Worm (Caenorhabditis elegans) whole organism, young adult: ENCODE measurements around the gene F38A5.8.
A peak's percentile ranks its signal among the peaks of the same experiment; 100 is the strongest.

Experiments
- C06A6.2 ChIP-seq: fragments of 200-800 bp; sonication (Bioruptor generic); conservative IDR thresholded peaks from 2 replicates; pipeline ENCODE4 v1.3.6; 2022; ENCODE audit warnings: missing genetic modification characterization, missing compliant biosample characterization
- C17E4.6 ChIP-seq: fragments of 200-800 bp; sonication (Bioruptor generic); IDR thresholded peaks from 2 replicates; pipeline ENCODE4 v1.3.6; 2022; ENCODE audit warnings: missing genetic modification reagents, missing genetic modification characterization, missing compliant biosample characterization
- F22D6.2 ChIP-seq: sonication (generic microtip); optimal IDR thresholded peaks from 2 replicates; lab custom pipeline; 2016; ENCODE audit warnings: mild to moderate bottlenecking, missing genetic modification characterization, missing compliant biosample characterization
- F33H1.4 ChIP-seq: fragments of 200-800 bp; sonication (Bioruptor generic); IDR thresholded peaks from 2 replicates; pipeline ENCODE4 v1.3.6; 2022; ENCODE audit warnings: missing genetic modification reagents, missing genetic modification characterization, missing compliant biosample characterization
- F52B5.7 ChIP-seq: sonication (generic microtip); optimal IDR thresholded peaks from 2 replicates; lab custom pipeline; 2016; ENCODE audit warnings: mild to moderate bottlenecking, missing genetic modification characterization, missing compliant biosample characterization
- F55B11.4 ChIP-seq: sonication (generic microtip); optimal IDR thresholded peaks from 2 replicates; lab custom pipeline; 2016; ENCODE audit warnings: missing compliant biosample characterization, missing genetic modification characterization, borderline replicate concordance; ENCODE audit not compliant: insufficient read depth
- T07F8.4 ChIP-seq: sonication (generic microtip); optimal IDR thresholded peaks from 2 replicates; lab custom pipeline; 2016; ENCODE audit warnings: mild to moderate bottlenecking, missing genetic modification characterization, moderate library complexity, missing compliant biosample characterization
- Y53F4B.3 ChIP-seq: fragments of 200-800 bp; sonication (Bioruptor generic); IDR thresholded peaks from 2 replicates; pipeline ENCODE4 v1.3.6; 2022; ENCODE audit warnings: missing genetic modification reagents, missing genetic modification characterization, missing compliant biosample characterization
- Y53G8AR.9 ChIP-seq: fragments of 200-800 bp; sonication (Bioruptor generic); conservative IDR thresholded peaks from 2 replicates; pipeline ENCODE4 v1.3.6; 2022; ENCODE audit warnings: missing genetic modification reagents, missing genetic modification characterization, missing compliant biosample characterization
- ZK185.1 ChIP-seq: sonication (generic microtip); optimal IDR thresholded peaks from 2 replicates; lab custom pipeline; 2016; ENCODE audit warnings: mild to moderate bottlenecking, missing genetic modification characterization, missing compliant biosample characterization; ENCODE audit not compliant: poor library complexity, severe bottlenecking
- aptf-2 ChIP-seq: fragments of 200-800 bp; sonication (Bioruptor generic); conservative IDR thresholded peaks from 2 replicates; pipeline ENCODE4 v1.3.6; 2022; ENCODE audit warnings: missing genetic modification reagents, missing genetic modification characterization, missing compliant biosample characterization
- atf-7 ChIP-seq: sonication (generic microtip); optimal IDR thresholded peaks from 2 replicates; lab custom pipeline; 2017; ENCODE audit warnings: mild to moderate bottlenecking, missing genetic modification characterization, missing compliant biosample characterization
- attf-6 ChIP-seq: fragments of 200-800 bp; sonication (Bioruptor generic); IDR thresholded peaks from 2 replicates; pipeline ENCODE4 v1.3.6; 2022; ENCODE audit warnings: missing genetic modification reagents, missing genetic modification characterization, missing compliant biosample characterization
- bed-2 ChIP-seq: fragments of 200-800 bp; sonication (Bioruptor generic); IDR thresholded peaks from 2 replicates; pipeline ENCODE4 v1.3.6; 2022; ENCODE audit warnings: missing genetic modification reagents, missing genetic modification characterization, missing compliant biosample characterization
- ceh-100 ChIP-seq: fragments of 200-800 bp; sonication (Bioruptor generic); IDR thresholded peaks from 2 replicates; pipeline ENCODE4 v1.3.6; 2022; ENCODE audit warnings: missing genetic modification reagents, missing genetic modification characterization, missing compliant biosample characterization
- chd-7 ChIP-seq: sonication (generic microtip); optimal IDR thresholded peaks from 2 replicates; lab custom pipeline; 2016; ENCODE audit warnings: mild to moderate bottlenecking, missing genetic modification characterization, moderate library complexity, missing compliant biosample characterization
- egl-18 ChIP-seq: fragments of 200-800 bp; sonication (Bioruptor generic); IDR thresholded peaks from 2 replicates; pipeline ENCODE4 v1.3.6; 2022; ENCODE audit warnings: missing genetic modification reagents, missing genetic modification characterization, missing compliant biosample characterization
- egl-44 ChIP-seq: fragments of 200-800 bp; sonication (Bioruptor generic); IDR thresholded peaks from 2 replicates; pipeline ENCODE4 v1.3.6; 2022; ENCODE audit warnings: missing genetic modification reagents, missing genetic modification characterization, missing compliant biosample characterization
- ekl-4 ChIP-seq: fragments of 200-800 bp; sonication (Bioruptor generic); IDR thresholded peaks from 2 replicates; pipeline ENCODE4 v1.3.6; 2022; ENCODE audit warnings: missing genetic modification reagents, missing genetic modification characterization, missing compliant biosample characterization
- gei-17 ChIP-seq: fragments of 200-800 bp; sonication (Bioruptor generic); optimal IDR thresholded peaks from 2 replicates; lab custom pipeline; 2018; ENCODE audit warnings: mild to moderate bottlenecking, missing genetic modification characterization, missing compliant biosample characterization
- him-1 ChIP-seq: sonication (generic microtip); optimal IDR thresholded peaks from 2 replicates; lab custom pipeline; 2016; ENCODE audit warnings: missing genotype, missing genetic modification reagents, missing genetic modification characterization, missing compliant biosample characterization
- hlh-26 ChIP-seq: fragments of 200-800 bp; sonication (Bioruptor generic); conservative IDR thresholded peaks from 2 replicates; pipeline ENCODE4 v1.3.6; 2022; ENCODE audit warnings: missing genetic modification reagents, missing genetic modification characterization, missing compliant biosample characterization
- hrde-1 ChIP-seq: sonication (generic microtip); optimal IDR thresholded peaks from 2 replicates; lab custom pipeline; 2016; ENCODE audit warnings: missing genetic modification characterization, mild to moderate bottlenecking, missing compliant biosample characterization, moderate library complexity, missing genotype, missing genetic modification reagents, borderline replicate concordance
- hsf-1 ChIP-seq: fragments of 200-800 bp; sonication (Bioruptor generic); IDR thresholded peaks from 2 replicates; pipeline ENCODE4 v1.3.6; 2022; ENCODE audit warnings: missing genetic modification reagents, missing genetic modification characterization, missing compliant biosample characterization
- lag-1 ChIP-seq: fragments of 200-800 bp; sonication (Bioruptor generic); IDR thresholded peaks from 2 replicates; pipeline ENCODE4 v1.3.6; 2022; ENCODE audit warnings: missing genetic modification reagents, missing genetic modification characterization, missing compliant biosample characterization
- let-607 ChIP-seq, 2 experiments: fragments of 200-800 bp in 1 of 2; sonication (Bioruptor generic) in 1 of 2; sonication (generic microtip) in 1 of 2; optimal IDR thresholded peaks; 2 replicates each; lab custom pipeline; 2016 to 2018; ENCODE audit warnings: mild to moderate bottlenecking in 2 of 2, missing compliant biosample characterization in 2 of 2, missing genetic modification characterization in 2 of 2, moderate library complexity in 2 of 2, missing genotype in 1 of 2
- madf-10 ChIP-seq: sonication (generic microtip); optimal IDR thresholded peaks from 2 replicates; lab custom pipeline; 2016; ENCODE audit warnings: mild to moderate bottlenecking, missing genetic modification characterization, missing compliant biosample characterization
- mel-28 ChIP-seq: sonication (generic microtip); optimal IDR thresholded peaks from 2 replicates; lab custom pipeline; 2016; ENCODE audit warnings: borderline replicate concordance, mild to moderate bottlenecking, missing genetic modification characterization, missing compliant biosample characterization
- nfya-1 ChIP-seq: sonication (generic microtip); optimal IDR thresholded peaks from 2 replicates; lab custom pipeline; 2017; ENCODE audit warnings: antibody characterized with exemption, missing compliant biosample characterization, missing genetic modification characterization, borderline replicate concordance; ENCODE audit not compliant: insufficient read depth
- nhr-120 ChIP-seq: fragments of 200-800 bp; sonication (Bioruptor generic); IDR thresholded peaks from 2 replicates; pipeline ENCODE4 v1.3.6; 2022; ENCODE audit warnings: missing genetic modification characterization, missing compliant biosample characterization
- nhr-27 ChIP-seq: fragments of 200-800 bp; sonication (Bioruptor generic); optimal IDR thresholded peaks from 2 replicates; lab custom pipeline; 2018; ENCODE audit warnings: mild to moderate bottlenecking, missing genetic modification characterization, moderate library complexity, missing compliant biosample characterization
- nhr-90 ChIP-seq: sonication (generic microtip); optimal IDR thresholded peaks from 2 replicates; lab custom pipeline; 2016; ENCODE audit warnings: missing genotype, mild to moderate bottlenecking, missing genetic modification characterization, missing compliant biosample characterization
- pbrm-1 ChIP-seq: fragments of 200-800 bp; sonication (Bioruptor generic); IDR thresholded peaks from 2 replicates; pipeline ENCODE4 v1.3.6; 2022; ENCODE audit warnings: missing genetic modification reagents, missing genetic modification characterization, missing compliant biosample characterization
- rec-8 ChIP-seq, 2 experiments: sonication (generic microtip); optimal IDR thresholded peaks; 2 replicates each; lab custom pipeline; 2016; ENCODE audit warnings: mild to moderate bottlenecking in 2 of 2, missing genetic modification characterization in 2 of 2, missing genetic modification reagents in 2 of 2, missing genotype in 2 of 2, missing biosample characterization in 1 of 2, missing compliant biosample characterization in 1 of 2, moderate library complexity in 1 of 2
- repo-1 ChIP-seq: sonication (generic microtip); optimal IDR thresholded peaks from 2 replicates; lab custom pipeline; 2017; ENCODE audit warnings: mild to moderate bottlenecking, missing genetic modification characterization, missing compliant biosample characterization
- sea-2 ChIP-seq: fragments of 200-800 bp; sonication (Bioruptor generic); IDR thresholded peaks from 2 replicates; pipeline ENCODE4 v1.3.6; 2022; ENCODE audit warnings: missing genetic modification characterization, missing compliant biosample characterization
- snpc-4 ChIP-seq, 5 experiments: fragments of 150-350 bp in 1 of 5; sonication (generic microtip) in 4 of 5; optimal IDR thresholded peaks; 2 replicates each; lab custom pipeline; 2014 to 2018; ENCODE audit warnings: missing genetic modification characterization in 5 of 5, missing biosample characterization in 3 of 5, antibody characterized with exemption in 2 of 5, mild to moderate bottlenecking in 2 of 5, missing compliant biosample characterization in 2 of 5, missing genotype in 2 of 5, moderate library complexity in 2 of 5, missing genetic modification reagents in 1 of 5
- sptf-2 ChIP-seq: fragments of 200-800 bp; sonication (Bioruptor generic); optimal IDR thresholded peaks from 2 replicates; lab custom pipeline; 2018; ENCODE audit warnings: mild to moderate bottlenecking, missing genetic modification characterization, missing compliant biosample characterization
- tbp1 ChIP-seq: fragments of 200-800 bp; sonication (Bioruptor generic); optimal IDR thresholded peaks from 2 replicates; lab custom pipeline; 2018; ENCODE audit warnings: mild to moderate bottlenecking, missing genetic modification characterization, missing compliant biosample characterization
- tlf-1 ChIP-seq: fragments of 200-800 bp; sonication (Bioruptor generic); optimal IDR thresholded peaks from 2 replicates; lab custom pipeline; 2018; ENCODE audit warnings: mild to moderate bottlenecking, missing genetic modification characterization, missing compliant biosample characterization
- unc-130 ChIP-seq: sonication (generic microtip); optimal IDR thresholded peaks from 2 replicates; lab custom pipeline; 2016; ENCODE audit warnings: missing genetic modification reagents, missing genetic modification characterization, missing compliant biosample characterization
- xnd-1 ChIP-seq: sonication (generic microtip); optimal IDR thresholded peaks from 2 replicates; lab custom pipeline; 2016; ENCODE audit warnings: missing genotype, missing genetic modification reagents, missing genetic modification characterization, missing compliant biosample characterization
- zfh-2 ChIP-seq: fragments of 200-800 bp; sonication (Bioruptor generic); conservative IDR thresholded peaks from 2 replicates; pipeline ENCODE4 v1.3.6; 2022; ENCODE audit warnings: missing genetic modification reagents, missing genetic modification characterization, missing compliant biosample characterization
- ztf-26 ChIP-seq: sonication (generic microtip); optimal IDR thresholded peaks from 2 replicates; lab custom pipeline; 2017; ENCODE audit warnings: missing genetic modification characterization, missing compliant biosample characterization
- ztf-28 ChIP-seq: fragments of 200-800 bp; sonication (Bioruptor generic); IDR thresholded peaks from 2 replicates; pipeline ENCODE4 v1.3.6; 2022; ENCODE audit warnings: missing genetic modification reagents, missing genetic modification characterization, missing compliant biosample characterization
- ztf-3 ChIP-seq: fragments of 200-800 bp; sonication (Bioruptor generic); optimal IDR thresholded peaks from 2 replicates; lab custom pipeline; 2018; ENCODE audit warnings: mild to moderate bottlenecking, missing genetic modification characterization, missing compliant biosample characterization
- ztf-6 ChIP-seq: fragments of 200-800 bp; sonication (Bioruptor generic); IDR thresholded peaks from 2 replicates; pipeline ENCODE4 v1.3.6; 2022; ENCODE audit warnings: missing genetic modification reagents, missing genetic modification characterization, missing compliant biosample characterization

The F38A5.8 gene

ce11 chrIV:6585397-6585921 is 14.1 kb upstream of the F38A5.8 start, which contains the start of the genes F38A5.2 and dnj-11 (continued):
- no peak for TF ChIP-seq T07F8.4 (tag; lab: Kevin White, UChicago)
- TF ChIP-seq gei-17 (GFP tag; lab: Kevin White, UChicago), result no peak
- TF ChIP-seq zfh-2 (GFP tag; lab: Robert Waterston, UW), result no peak
- peak; percentile 49 for TF ChIP-seq tbp1 (GFP tag; lab: Kevin White, UChicago)
- no peak for TF ChIP-seq C06A6.2 (GFP tag; lab: Robert Waterston, UW)
- TF ChIP-seq ztf-3 (GFP tag; lab: Kevin White, UChicago), result no peak
- no peak for TF ChIP-seq F52B5.7 (tag; lab: Kevin White, UChicago)
- no peak for TF ChIP-seq madf-10 (tag; lab: Kevin White, UChicago)
- no peak for TF ChIP-seq hsf-1 (GFP tag; lab: Robert Waterston, UW)
- no peak for TF ChIP-seq him-1 (tag; lab: Kevin White, UChicago)
- TF ChIP-seq ztf-28 (GFP tag; lab: Robert Waterston, UW), result no peak
- no peak for TF ChIP-seq xnd-1
- no peak for TF ChIP-seq nhr-120 (GFP tag; lab: Robert Waterston, UW)
- TF ChIP-seq attf-6 (GFP tag; lab: Robert Waterston, UW), result no peak
- no peak for TF ChIP-seq rec-8 (tag; optimal IDR thresholded peaks at IDR 0.05; lab: Kevin White, UChicago)
- peak; percentile 54; the same call in 1 of the 2 replicates for TF ChIP-seq ceh-100 (GFP tag; lab: Robert Waterston, UW)
- TF ChIP-seq repo-1, result no peak
- no peak for TF ChIP-seq F55B11.4 (tag; lab: Kevin White, UChicago)
- 0 out of 2 replicates have a peak, but pooled peaks have one; percentile 23 for TF ChIP-seq F33H1.4 (GFP tag; lab: Robert Waterston, UW)
- no peak for TF ChIP-seq sea-2
- TF ChIP-seq aptf-2 (GFP tag; lab: Robert Waterston, UW), result no peak
- TF ChIP-seq bed-2 (GFP tag; lab: Robert Waterston, UW), result no peak
- TF ChIP-seq sptf-2, result no peak
- no peak for TF ChIP-seq nhr-90 (tag; lab: Kevin White, UChicago)
- peak; percentile 67 for TF ChIP-seq pbrm-1 (GFP tag; lab: Robert Waterston, UW)
- no peak for TF ChIP-seq let-607 (tag; optimal IDR thresholded peaks at IDR 0.05; lab: Kevin White, UChicago)
- TF ChIP-seq mel-28 (tag; lab: Kevin White, UChicago), result no peak
- no peak for TF ChIP-seq chd-7 (tag; lab: Kevin White, UChicago)
- TF ChIP-seq ekl-4 (GFP tag; lab: Robert Waterston, UW), result no peak; the same call in 1 of the 2 replicates
- no peak for TF ChIP-seq hrde-1 (tag; lab: Kevin White, UChicago)
- TF ChIP-seq ztf-6 (GFP tag; lab: Robert Waterston, UW), result no peak
- no peak for TF ChIP-seq atf-7 (tag; lab: Kevin White, UChicago)
- TF ChIP-seq Y53F4B.3 (GFP tag; lab: Robert Waterston, UW), result no peak
- peak; percentile 45 for TF ChIP-seq snpc-4 (GFP tag; optimal IDR thresholded peaks at IDR 0.05; lab: Kevin White, UChicago)
- TF ChIP-seq snpc-4 (tag; optimal IDR thresholded peaks at IDR 0.05; lab: Kevin White, UChicago), result peak in 3 of 4 experiments; percentile 77 to 87 (median 80)
- no peak for TF ChIP-seq F22D6.2 (tag; lab: Kevin White, UChicago)
- no peak for TF ChIP-seq C17E4.6
- TF ChIP-seq nfya-1, result no peak
- TF ChIP-seq hlh-26 (GFP tag; lab: Robert Waterston, UW), result no peak
- no peak for TF ChIP-seq ztf-26 (tag; lab: Kevin White, UChicago)
- TF ChIP-seq unc-130 (GFP tag; lab: Kevin White, UChicago), result no peak
- peak; percentile 14 for TF ChIP-seq tlf-1 (GFP tag; lab: Kevin White, UChicago)
- no peak for TF ChIP-seq egl-18
- no peak for TF ChIP-seq Y53G8AR.9 (GFP tag; lab: Robert Waterston, UW)
- no peak for TF ChIP-seq nhr-27 (tag; lab: Kevin White, UChicago)
- peak; percentile 2 for TF ChIP-seq ZK185.1 (tag; lab: Kevin White, UChicago)
- TF ChIP-seq lag-1, result no peak
- no peak for TF ChIP-seq egl-44
